Worm (Caenorhabditis elegans) whole organism, late embryonic: Measurements from ENCODE around the gene srt-45.

Experiments used
- C08G9.2 ChIP-seq: sonication (generic microtip); optimal IDR thresholded peaks from 2 replicates; lab custom pipeline; 2016; ENCODE audit warnings: mild to moderate bottlenecking, missing genetic modification characterization, moderate library complexity, missing compliant biosample characterization
- C38D4.7 ChIP-seq: fragments of 200-800 bp; sonication (Bioruptor generic); optimal IDR thresholded peaks from 2 replicates; lab custom pipeline; 2018; ENCODE audit warnings: mild to moderate bottlenecking, missing genetic modification characterization, moderate library complexity, missing compliant biosample characterization
- F13H6.1 ChIP-seq: sonication (generic microtip); optimal IDR thresholded peaks from 2 replicates; lab custom pipeline; 2016; ENCODE audit warnings: missing genetic modification characterization, missing compliant biosample characterization
- K02D7.2 ChIP-seq: sonication (generic microtip); optimal IDR thresholded peaks from 2 replicates; lab custom pipeline; 2017; ENCODE audit warnings: mild to moderate bottlenecking, missing genetic modification characterization, missing compliant biosample characterization
- K09A11.1 ChIP-seq: sonication (generic microtip); optimal IDR thresholded peaks from 2 replicates; lab custom pipeline; 2017; ENCODE audit warnings: antibody characterized with exemption, mild to moderate bottlenecking, missing genetic modification characterization, missing compliant biosample characterization; ENCODE audit not compliant: insufficient read depth
- T23F11.4 ChIP-seq: fragments of 200-800 bp; sonication (Bioruptor generic); optimal IDR thresholded peaks from 2 replicates; lab custom pipeline; 2018; ENCODE audit warnings: mild to moderate bottlenecking, missing genetic modification characterization, missing compliant biosample characterization
- ceh-14 ChIP-seq: sonication (generic microtip); optimal IDR thresholded peaks from 2 replicates; lab custom pipeline; 2016; ENCODE audit warnings: missing genotype, missing genetic modification characterization, missing compliant biosample characterization
- ceh-18 ChIP-seq: sonication (generic microtip); optimal IDR thresholded peaks from 2 replicates; lab custom pipeline; 2016; ENCODE audit warnings: missing genetic modification characterization, missing compliant biosample characterization
- ceh-2 ChIP-seq: sonication (generic microtip); optimal IDR thresholded peaks from 2 replicates; lab custom pipeline; 2016; ENCODE audit warnings: missing genotype, missing genetic modification characterization, missing compliant biosample characterization
- ceh-22 ChIP-seq: sonication (generic microtip); optimal IDR thresholded peaks from 2 replicates; lab custom pipeline; 2017; ENCODE audit warnings: missing biosample characterization, missing genetic modification characterization
- ceh-24 ChIP-seq: sonication (generic microtip); optimal IDR thresholded peaks from 2 replicates; lab custom pipeline; 2016; ENCODE audit warnings: mild to moderate bottlenecking, missing genetic modification characterization, missing compliant biosample characterization
- ceh-48 ChIP-seq: sonication (generic microtip); optimal IDR thresholded peaks from 2 replicates; lab custom pipeline; 2016; ENCODE audit warnings: missing genetic modification characterization, inconsistent platforms, missing compliant biosample characterization
- ceh-6 ChIP-seq: fragments of 200-800 bp; sonication (Bioruptor generic); optimal IDR thresholded peaks from 2 replicates; lab custom pipeline; 2018; ENCODE audit warnings: mild to moderate bottlenecking, missing genetic modification characterization, missing compliant biosample characterization
- ceh-9 ChIP-seq: sonication (generic microtip); optimal IDR thresholded peaks from 2 replicates; lab custom pipeline; 2016; ENCODE audit warnings: mild to moderate bottlenecking, missing genetic modification characterization, inconsistent platforms, missing compliant biosample characterization
- dmd-4 ChIP-seq: sonication (generic microtip); optimal IDR thresholded peaks from 2 replicates; lab custom pipeline; 2016; ENCODE audit warnings: borderline replicate concordance, missing genetic modification characterization, missing compliant biosample characterization
- dve-1 ChIP-seq: sonication (generic microtip); optimal IDR thresholded peaks from 2 replicates; lab custom pipeline; 2017; ENCODE audit warnings: antibody characterized with exemption, mild to moderate bottlenecking, missing genetic modification characterization, missing compliant biosample characterization
- elt-2 ChIP-seq: sonication (generic microtip); optimal IDR thresholded peaks from 2 replicates; lab custom pipeline; 2016; ENCODE audit warnings: missing genetic modification reagents, missing genetic modification characterization, missing compliant biosample characterization
- elt-4 ChIP-seq: sonication (generic microtip); optimal IDR thresholded peaks from 2 replicates; lab custom pipeline; 2016; ENCODE audit warnings: missing genetic modification characterization, missing compliant biosample characterization
- eyg-1 ChIP-seq: sonication (generic microtip); optimal IDR thresholded peaks from 2 replicates; lab custom pipeline; 2016; ENCODE audit warnings: missing genotype, missing genetic modification characterization, missing compliant biosample characterization
- fax-1 ChIP-seq: sonication (generic microtip); optimal IDR thresholded peaks from 2 replicates; lab custom pipeline; 2016; ENCODE audit warnings: missing genotype, missing genetic modification characterization, missing compliant biosample characterization
- fkh-6 ChIP-seq: sonication (generic microtip); optimal IDR thresholded peaks from 2 replicates; lab custom pipeline; 2016; ENCODE audit warnings: missing genetic modification characterization, missing compliant biosample characterization
- hlh-6 ChIP-seq: sonication (generic microtip); optimal IDR thresholded peaks from 2 replicates; lab custom pipeline; 2016; ENCODE audit warnings: missing genotype, missing genetic modification characterization, missing compliant biosample characterization
- hlh-8 ChIP-seq: sonication (generic microtip); optimal IDR thresholded peaks from 2 replicates; lab custom pipeline; 2016; ENCODE audit warnings: missing genotype, missing genetic modification characterization, missing compliant biosample characterization
- madf-2 ChIP-seq: sonication (generic microtip); optimal IDR thresholded peaks from 2 replicates; lab custom pipeline; 2017; ENCODE audit warnings: missing genetic modification characterization, missing compliant biosample characterization
- mec-3 ChIP-seq: sonication (generic microtip); optimal IDR thresholded peaks from 2 replicates; lab custom pipeline; 2016; ENCODE audit warnings: borderline replicate concordance, missing genetic modification characterization, missing compliant biosample characterization
- nhr-232 ChIP-seq: sonication (generic microtip); optimal IDR thresholded peaks from 2 replicates; lab custom pipeline; 2016; ENCODE audit warnings: missing genetic modification characterization, missing compliant biosample characterization
- odd-2 ChIP-seq: sonication (generic microtip); optimal IDR thresholded peaks from 2 replicates; lab custom pipeline; 2017; ENCODE audit warnings: antibody characterized with exemption, mild to moderate bottlenecking, missing genetic modification characterization, missing compliant biosample characterization
- pag-3 ChIP-seq: sonication (generic microtip); optimal IDR thresholded peaks from 2 replicates; lab custom pipeline; 2016; ENCODE audit warnings: missing compliant biosample characterization, missing genetic modification characterization, borderline replicate concordance
- pat-9 ChIP-seq: fragments of 200-800 bp; sonication (Bioruptor generic); optimal IDR thresholded peaks from 2 replicates; lab custom pipeline; 2018; ENCODE audit warnings: mild to moderate bottlenecking, missing genetic modification characterization, moderate library complexity, missing compliant biosample characterization
- pha-2 ChIP-seq: sonication (generic microtip); optimal IDR thresholded peaks from 2 replicates; lab custom pipeline; 2017; ENCODE audit warnings: mild to moderate bottlenecking, missing genetic modification characterization, missing compliant biosample characterization
- pqm-1 ChIP-seq: sonication (generic microtip); optimal IDR thresholded peaks from 2 replicates; lab custom pipeline; 2016; ENCODE audit warnings: missing genetic modification characterization, missing compliant biosample characterization
- rnt-1 ChIP-seq: sonication (generic microtip); optimal IDR thresholded peaks from 2 replicates; lab custom pipeline; 2016; ENCODE audit warnings: missing genetic modification characterization, missing compliant biosample characterization
- sox-2 ChIP-seq: fragments of 200-800 bp; sonication (Bioruptor generic); IDR thresholded peaks from 2 replicates; pipeline ENCODE4 v1.3.6; 2022; ENCODE audit warnings: missing genetic modification reagents, missing genetic modification characterization, missing compliant biosample characterization
- sox-4 ChIP-seq: sonication (generic microtip); optimal IDR thresholded peaks from 2 replicates; lab custom pipeline; 2017; ENCODE audit warnings: mild to moderate bottlenecking, missing genetic modification characterization, inconsistent platforms, missing compliant biosample characterization
- tbx-2 ChIP-seq: sonication (generic microtip); optimal IDR thresholded peaks from 2 replicates; lab custom pipeline; 2016; ENCODE audit warnings: missing genetic modification characterization, missing compliant biosample characterization
- ttx-3 ChIP-seq: sonication (generic microtip); optimal IDR thresholded peaks from 2 replicates; lab custom pipeline; 2016; ENCODE audit warnings: missing genetic modification reagents, missing genetic modification characterization, missing compliant biosample characterization
- unc-3 ChIP-seq, 2 experiments: fragments of 200-800 bp in 1 of 2; sonication (Bioruptor generic) in 1 of 2; sonication (generic microtip) in 1 of 2; conservative IDR thresholded peaks in 1 of 2; optimal IDR thresholded peaks in 1 of 2; 2 replicates each; pipeline versions ENCODE4 v1.3.6 to Lab custom; 2016 to 2022; ENCODE audit warnings: missing compliant biosample characterization in 2 of 2, missing genetic modification characterization in 2 of 2, missing genetic modification reagents in 1 of 2
- unc-86 ChIP-seq: sonication (generic microtip); optimal IDR thresholded peaks from 2 replicates; lab custom pipeline; 2016; ENCODE audit warnings: missing genetic modification characterization, missing compliant biosample characterization

srt-45 gene

ce11 chrV:19779220-19779619 is 4.7 kb upstream of the srt-45 start:
- TF ChIP-seq K09A11.1 (no peak), pat-9 (tag; lab: Kevin White, UChicago) (no peak), nhr-232 (tag; lab: Kevin White, UChicago) (no peak), eyg-1 (tag; lab: Kevin White, UChicago) (no peak), unc-3 (GFP tag; conservative IDR thresholded peaks at IDR 0.05; lab: Robert Waterston, UW) (no peak), unc-3 (tag; optimal IDR thresholded peaks at IDR 0.05; lab: Kevin White, UChicago) (no peak), rnt-1 (tag; lab: Kevin White, UChicago) (no peak), elt-2 (tag; lab: Kevin White, UChicago) (no peak)

- TF ChIP-seq sox-4 (tag; lab: Kevin White, UChicago) = no peak
- TF ChIP-seq elt-2 (tag; lab: Kevin White, UChicago) = peak; percentile 55
- no peak for TF ChIP-seq C08G9.2
Observed at ce11 chrV:19788360-19788759, 4.4 kb downstream of the srt-45 start, which contains the start of gene clec-258. Gene clec-258, plus strand, starts transcription at chrV:19788440.

ce11 chrV:19790248-19790647 is 6.3 kb downstream of the srt-45 start:
- TF ChIP-seq nhr-232 (tag; lab: Kevin White, UChicago) (no peak), dve-1 (tag; lab: Kevin White, UChicago) (no peak), hlh-6 (no peak), sox-4 (tag; lab: Kevin White, UChicago) (no peak), fkh-6 (tag; lab: Kevin White, UChicago) (no peak), mec-3 (tag; lab: Kevin White, UChicago) (no peak), T23F11.4 (GFP tag; lab: Kevin White, UChicago) (no peak), elt-4 (tag; lab: Kevin White, UChicago) (no peak), pqm-1 (tag; lab: Kevin White, UChicago) (no peak), pha-2 (no peak)

- TF ChIP-seq unc-86 (tag; lab: Kevin White, UChicago) = no peak
- no peak for TF ChIP-seq ceh-22 (tag; lab: Kevin White, UChicago)
- no peak for TF ChIP-seq tbx-2 (tag; lab: Kevin White, UChicago)
- no peak for TF ChIP-seq F13H6.1 (tag; lab: Kevin White, UChicago)
- no peak for TF ChIP-seq odd-2 (tag; lab: Kevin White, UChicago)
- TF ChIP-seq C08G9.2 = no peak
- no peak for TF ChIP-seq fax-1 (tag; lab: Kevin White, UChicago)
- no peak for TF ChIP-seq dmd-4 (tag; lab: Kevin White, UChicago)
- no peak for TF ChIP-seq ceh-18 (tag; lab: Kevin White, UChicago)
- TF ChIP-seq rnt-1 (tag; lab: Kevin White, UChicago) = no peak
- no peak for TF ChIP-seq sox-4 (tag; lab: Kevin White, UChicago)
- TF ChIP-seq sox-2 = no peak
- TF ChIP-seq K02D7.2 = no peak
- TF ChIP-seq ceh-14 (tag; lab: Kevin White, UChicago) = no peak
- TF ChIP-seq ceh-2 (tag; lab: Kevin White, UChicago) = no peak
- TF ChIP-seq mec-3 (tag; lab: Kevin White, UChicago) = no peak
- TF ChIP-seq madf-2 = no peak
- no peak for TF ChIP-seq nhr-232 (tag; lab: Kevin White, UChicago)
- no peak for TF ChIP-seq elt-4 (tag; lab: Kevin White, UChicago)
- no peak for TF ChIP-seq ttx-3 (tag; lab: Kevin White, UChicago)
Observed at ce11 chrV:19794931-19795330, 11.0 kb downstream of the srt-45 start, which contains the start of gene M162.7. Gene M162.7, minus strand, starts transcription at chrV:19795031.

- TF ChIP-seq dmd-4 (tag; lab: Kevin White, UChicago) (no peak), T23F11.4 (GFP tag; lab: Kevin White, UChicago) (no peak), pag-3 (tag; lab: Kevin White, UChicago) (no peak), ceh-48 (no peak), hlh-8 (no peak), ceh-9 (tag; lab: Kevin White, UChicago) (no peak), C38D4.7 (no peak), ttx-3 (tag; lab: Kevin White, UChicago) (no peak), madf-2 (no peak), pat-9 (tag; lab: Kevin White, UChicago) (no peak), ceh-6 (GFP tag; lab: Kevin White, UChicago) (no peak), ceh-24 (no peak), unc-3 (GFP tag; conservative IDR thresholded peaks at IDR 0.05; lab: Robert Waterston, UW) (no peak), unc-3 (tag; optimal IDR thresholded peaks at IDR 0.05; lab: Kevin White, UChicago) (no peak), rnt-1 (tag; lab: Kevin White, UChicago) (no peak), ceh-2 (tag; lab: Kevin White, UChicago) (no peak), nhr-232 (tag; lab: Kevin White, UChicago) (no peak)
Observed at ce11 chrV:19801033-19801432, 17.1 kb downstream of the srt-45 start, which contains the start of gene Y116F11B.2. Gene Y116F11B.2, minus strand, starts transcription at chrV:19801133.
